Fruit fly (Drosophila melanogaster) whole organism: ENCODE measurements around the gene poe.

Source experiments
- CG8478 ChIP-seq: fragments of >200 bp; optimal IDR thresholded peaks from 2 replicates; lab custom pipeline; 2018; ENCODE audit warnings: inconsistent platforms
- EcR ChIP-seq, 2 experiments: fragments of >200 bp; optimal IDR thresholded peaks; 2 replicates each; lab custom pipeline; 2017; ENCODE audit warnings: missing biosample characterization in 2 of 2, missing genetic modification characterization in 2 of 2, missing genetic modification reagents in 2 of 2
- pan ChIP-seq: fragments of >200 bp; optimal IDR thresholded peaks from 2 replicates; lab custom pipeline; 2017
- psq ChIP-seq: fragments of >200 bp; optimal IDR thresholded peaks from 2 replicates; lab custom pipeline; 2017
- usp ChIP-seq: fragments of >200 bp; optimal IDR thresholded peaks from 2 replicates; lab custom pipeline; 2017; ENCODE audit warnings: missing biosample characterization, missing genetic modification characterization, mixed read lengths

poe gene

dm6 chr2L:8007160-8007876, 64.1 kb downstream of the poe start, which contains the start of gene Spn28Dc:
Spn28Dc (minus strand) TSS chr2L:8007210.
- TF ChIP-seq usp (GFP tag; lab: Kevin White, UChicago) (no peak), psq (lab: Kevin White, UChicago) (no peak), EcR (GFP tag; optimal IDR thresholded peaks at IDR 0.05; lab: Kevin White, UChicago) (no peak), pan (no peak), CG8478 (lab: Kevin White, UChicago) (no peak)

dm6 chr2L:8006038-8006437, 65.4 kb downstream of the poe start:
- TF ChIP-seq EcR (GFP tag; optimal IDR thresholded peaks at IDR 0.05; lab: Kevin White, UChicago) (no peak), pan (no peak), usp (GFP tag; lab: Kevin White, UChicago) (no peak)
